Fruit fly (Drosophila melanogaster): ENCODE measurements around the gene RpL34a.

DNA sequence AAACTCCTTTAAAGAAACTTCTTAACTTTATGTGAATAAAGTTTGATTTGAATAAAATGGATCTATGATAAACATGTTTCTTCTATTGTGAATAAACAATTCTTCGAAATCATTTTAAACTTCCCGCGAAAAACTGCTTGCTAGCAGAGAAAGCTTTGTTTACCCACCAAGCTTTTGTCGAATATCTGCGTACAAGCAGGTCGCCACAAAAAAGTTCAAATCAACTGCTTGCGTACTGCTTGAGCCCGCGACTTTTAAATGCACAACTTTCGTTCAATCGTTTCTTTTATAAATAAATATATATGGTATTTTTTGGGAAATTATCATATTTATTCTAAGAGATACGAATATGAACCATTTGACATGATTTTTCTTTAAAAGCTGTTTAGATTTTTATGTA lies 44.4 kb upstream of the RpL34a start:
- no peak for TF ChIP-seq fd96Ca (GFP tag; IDR thresholded peaks at IDR 0.05)
- TF ChIP-seq Ets98B (GFP tag; IDR thresholded peaks at IDR 0.05), result no peak
- TF ChIP-seq CG8301 (tag; optimal IDR thresholded peaks at IDR 0.05), result no peak
- no peak for TF ChIP-seq Pif1B (GFP tag; optimal IDR thresholded peaks at IDR 0.05)
- no peak for TF ChIP-seq CG12605 (GFP tag; IDR thresholded peaks at IDR 0.05)
- TF ChIP-seq CG32121 (GFP tag; IDR thresholded peaks at IDR 0.05), result no peak
- TF ChIP-seq CG15710 (tag; optimal IDR thresholded peaks at IDR 0.05), result no peak
- peak; percentile 75 for TF ChIP-seq D1 (tag; optimal IDR thresholded peaks at IDR 0.05)
- no peak for TF ChIP-seq EcR (GFP tag; optimal IDR thresholded peaks at IDR 0.05)
- no peak for TF ChIP-seq CG8159 (tag; optimal IDR thresholded peaks at IDR 0.05)
- no peak for TF ChIP-seq rn (GFP tag; IDR thresholded peaks at IDR 0.05)
- TF ChIP-seq CG17806 (tag; optimal IDR thresholded peaks at IDR 0.05), result no peak
- no peak for TF ChIP-seq CG4496 (GFP tag; IDR thresholded peaks at IDR 0.05)

Data from whole organism, pupa.